Worm (Caenorhabditis elegans) whole organism, L4/young adult: ENCODE data around the gene zmp-1.
A peak's percentile ranks its signal among the peaks of the same experiment; 100 is the strongest.

ENCODE experiments used
- W03F9.2 ChIP-seq: fragments of 150-350 bp; optimal IDR thresholded peaks from 2 replicates; lab custom pipeline; 2014; ENCODE audit warnings: missing biosample characterization, missing genetic modification characterization
- dao-5 ChIP-seq: sonication (generic microtip); optimal IDR thresholded peaks from 2 replicates; lab custom pipeline; 2016; ENCODE audit warnings: missing genotype, missing genetic modification characterization, moderate library complexity, missing compliant biosample characterization
- him-1 ChIP-seq: sonication (generic microtip); optimal IDR thresholded peaks from 2 replicates; lab custom pipeline; 2016; ENCODE audit warnings: missing genotype, missing genetic modification reagents, missing genetic modification characterization, missing compliant biosample characterization

- TF ChIP-seq him-1 (peak; percentile 17), dao-5 (no peak), W03F9.2 (tag; lab: Kevin White, UChicago) (peak; percentile 59)
These were observed 7.8 kb upstream of the zmp-1 start for ce11 chrIII:5940525-5940974.
